In the genomic region with DNA sequence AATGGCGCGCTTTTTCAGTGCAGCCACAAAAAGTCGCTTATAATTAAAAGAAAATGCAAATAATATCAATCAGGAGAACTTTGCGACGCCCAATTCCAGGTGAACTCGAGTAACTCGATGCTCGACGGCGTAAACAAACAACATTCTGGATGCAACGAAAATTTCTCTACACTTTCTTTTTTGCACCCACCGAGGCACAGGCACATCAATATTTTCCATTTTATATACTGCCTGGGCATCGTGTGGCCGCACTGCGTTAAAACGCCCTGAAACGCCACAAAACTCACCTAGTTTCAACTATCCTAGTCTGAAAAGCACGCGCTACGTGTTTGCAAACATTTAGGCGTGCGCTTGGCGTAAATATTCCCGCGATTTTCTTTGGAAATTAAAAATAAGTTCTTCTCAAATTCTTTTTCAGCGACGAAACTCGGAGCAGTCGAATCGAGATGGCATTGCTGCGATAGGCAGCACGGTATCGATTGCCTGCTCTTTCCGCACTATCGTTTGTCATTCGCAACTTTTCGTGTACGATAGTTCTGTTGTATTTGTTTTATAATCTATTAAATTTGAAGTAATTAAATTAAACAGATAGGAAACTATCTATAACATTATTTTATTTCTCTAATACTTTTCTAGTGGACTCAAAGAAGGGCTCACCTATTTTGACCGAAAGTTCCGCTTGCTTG, we compare ENCODE assay signal across 1 fruit fly cellular context.
TF ChIP-seq lines count a peak whose summit lies in the region.

Gene Pcif1, minus strand, starts transcription at position 456 of the 686 bp plus-strand sequence.

TF ChIP-seq in whole organism, embryonic, 481 proteins besides CTCF, POLR2A, EP300 and RAD21 (continued from another document):
- TF ChIP-seq CG1792 (GFP tag; optimal IDR thresholded peaks at IDR 0.05; lab: Kevin White, UChicago): no peak
- no peak for TF ChIP-seq Atf3 (GFP tag; optimal IDR thresholded peaks at IDR 0.05; lab: Kevin White, UChicago)
- TF ChIP-seq dpn (GFP tag; optimal IDR thresholded peaks at IDR 0.05; lab: Kevin White, UChicago): peak in 1 of 2 experiments; percentile 5
- no peak for TF ChIP-seq CG10565 (GFP tag; optimal IDR thresholded peaks at IDR 0.05; lab: Kevin White, UChicago)
- TF ChIP-seq Ravus (GFP tag; IDR thresholded peaks at IDR 0.05; lab: Robert Waterston, UW): no peak
- TF ChIP-seq CG1647 (GFP tag; optimal IDR thresholded peaks at IDR 0.05; lab: Kevin White, UChicago): no peak
- TF ChIP-seq onecut (GFP tag; IDR thresholded peaks at IDR 0.05; lab: Robert Waterston, UW): peak; percentile 15; the same call in 1 of the 2 replicates
- TF ChIP-seq CoRest (tag; optimal IDR thresholded peaks at IDR 0.05; lab: Kevin White, UChicago): peak; percentile 18
- TF ChIP-seq CG6854 (GFP tag; optimal IDR thresholded peaks at IDR 0.05; lab: Kevin White, UChicago): peak; percentile 37
- peak; percentile 52 for TF ChIP-seq Ets97D (GFP tag; optimal IDR thresholded peaks at IDR 0.05; lab: Kevin White, UChicago)
- no peak for TF ChIP-seq Bdp1 (GFP tag; optimal IDR thresholded peaks at IDR 0.05; lab: Kevin White, UChicago)
- no peak for TF ChIP-seq CG11723 (GFP tag; optimal IDR thresholded peaks at IDR 0.05; lab: Kevin White, UChicago)
- TF ChIP-seq Atf-2 (GFP tag; optimal IDR thresholded peaks at IDR 0.05; lab: Kevin White, UChicago): no peak
- TF ChIP-seq row (GFP tag; IDR thresholded peaks at IDR 0.05; lab: Robert Waterston, UW): peak; percentile 73
- peak; percentile 25 for TF ChIP-seq Lhr (GFP tag; optimal IDR thresholded peaks at IDR 0.05; lab: Kevin White, UChicago)
- TF ChIP-seq CG12391 (tag; optimal IDR thresholded peaks at IDR 0.05; lab: Kevin White, UChicago): peak; percentile 11
- TF ChIP-seq Chrac-16 (GFP tag; optimal IDR thresholded peaks at IDR 0.05; lab: Kevin White, UChicago): no peak
- no peak for TF ChIP-seq CG17385 (GFP tag; optimal IDR thresholded peaks at IDR 0.05; lab: Kevin White, UChicago)
- peak; percentile 43 for TF ChIP-seq lilli (GFP tag; optimal IDR thresholded peaks at IDR 0.05; lab: Kevin White, UChicago)
- no peak for TF ChIP-seq CG8359 (GFP tag; optimal IDR thresholded peaks at IDR 0.05; lab: Kevin White, UChicago; ENCODE audit: borderline replicate concordance)
- TF ChIP-seq nerfin-2 (GFP tag; IDR thresholded peaks at IDR 0.05; lab: Robert Waterston, UW; ENCODE audit: partially characterized antibody): peak; percentile 98
- peak; percentile 99 for TF ChIP-seq CG14860 (GFP tag; IDR thresholded peaks at IDR 0.05; lab: Robert Waterston, UW; ENCODE audit: partially characterized antibody)
- no peak for TF ChIP-seq fd3F (GFP tag; optimal IDR thresholded peaks at IDR 0.05; lab: Kevin White, UChicago)
- no peak for TF ChIP-seq toy (GFP tag; IDR thresholded peaks at IDR 0.05; lab: Robert Waterston, UW)
- TF ChIP-seq Hey (tag; optimal IDR thresholded peaks at IDR 0.05; lab: Kevin White, UChicago): no peak
- TF ChIP-seq bowl (GFP tag; IDR thresholded peaks at IDR 0.05; lab: Robert Waterston, UW): no peak
- TF ChIP-seq slbo (GFP tag; IDR thresholded peaks at IDR 0.05; lab: Robert Waterston, UW): peak; percentile 56
- TF ChIP-seq tll (GFP tag; optimal IDR thresholded peaks at IDR 0.05; lab: Kevin White, UChicago): no peak
- TF ChIP-seq sisA (GFP tag; IDR thresholded peaks at IDR 0.05; lab: Robert Waterston, UW): no peak
- peak; percentile 99 for TF ChIP-seq CG42726 (GFP tag; IDR thresholded peaks at IDR 0.05; lab: Robert Waterston, UW; ENCODE audit: partially characterized antibody)
- peak; percentile 12 for TF ChIP-seq Mad (GFP tag; optimal IDR thresholded peaks at IDR 0.05; lab: Kevin White, UChicago)
- TF ChIP-seq CG4424 (GFP tag; optimal IDR thresholded peaks at IDR 0.05; lab: Kevin White, UChicago): peak; percentile 26
- TF ChIP-seq CG15601 (tag; optimal IDR thresholded peaks at IDR 0.05; lab: Kevin White, UChicago): peak; percentile 51
- TF ChIP-seq D (optimal IDR thresholded peaks at IDR 0.05; lab: Kevin White, UChicago): no peak
- TF ChIP-seq D (GFP tag; optimal IDR thresholded peaks at IDR 0.05; lab: Kevin White, UChicago): no peak
- 0 out of 2 replicates have a peak, but pooled peaks have one; percentile 31 for TF ChIP-seq cas (GFP tag; IDR thresholded peaks at IDR 0.05; lab: Robert Waterston, UW)
- no peak for TF ChIP-seq CG7786 (GFP tag; optimal IDR thresholded peaks at IDR 0.05; lab: Kevin White, UChicago)
- peak; percentile 10 for TF ChIP-seq Jarid2 (GFP tag; optimal IDR thresholded peaks at IDR 0.05; lab: Kevin White, UChicago)
- TF ChIP-seq CG15514 (GFP tag; optimal IDR thresholded peaks at IDR 0.05; lab: Kevin White, UChicago): peak; percentile 75
- TF ChIP-seq E2f2 (GFP tag; IDR thresholded peaks at IDR 0.05; lab: Robert Waterston, UW): peak; percentile 69
- no peak for TF ChIP-seq eve (GFP tag; optimal IDR thresholded peaks at IDR 0.05; lab: Kevin White, UChicago)
- TF ChIP-seq Doc3 (GFP tag; IDR thresholded peaks at IDR 0.05; lab: Robert Waterston, UW; ENCODE audit: partially characterized antibody): peak; percentile 98
- TF ChIP-seq CG4820 (GFP tag; optimal IDR thresholded peaks at IDR 0.05; lab: Kevin White, UChicago): no peak
- TF ChIP-seq CG10267 (tag; optimal IDR thresholded peaks at IDR 0.05; lab: Kevin White, UChicago): peak; percentile 59
- no peak for TF ChIP-seq pfk (GFP tag; optimal IDR thresholded peaks at IDR 0.05; lab: Kevin White, UChicago)
- peak; percentile 18; the same call in 1 of the 2 replicates for TF ChIP-seq Xrp1 (GFP tag; IDR thresholded peaks at IDR 0.05; lab: Robert Waterston, UW)
- TF ChIP-seq ssp (GFP tag; IDR thresholded peaks at IDR 0.05; lab: Robert Waterston, UW): no peak
- TF ChIP-seq CG32532 (GFP tag; IDR thresholded peaks at IDR 0.05; lab: Robert Waterston, UW): peak; percentile 16; the same call in 1 of the 2 replicates
- no peak for TF ChIP-seq dmrt11E (tag; optimal IDR thresholded peaks at IDR 0.05; lab: Kevin White, UChicago)
- TF ChIP-seq E2f1 (GFP tag; IDR thresholded peaks at IDR 0.05; lab: Robert Waterston, UW): no peak
- no peak for TF ChIP-seq yki (optimal IDR thresholded peaks at IDR 0.05; lab: Kevin White, UChicago)
- TF ChIP-seq esg (GFP tag; conservative IDR thresholded peaks at IDR 0.05; lab: Robert Waterston, UW): no peak
- TF ChIP-seq CG30431 (GFP tag; optimal IDR thresholded peaks at IDR 0.05; lab: Kevin White, UChicago): no peak
- peak; percentile 15; the same call in 1 of the 2 replicates for TF ChIP-seq Adf1 (GFP tag; IDR thresholded peaks at IDR 0.05; lab: Robert Waterston, UW)
- no peak for TF ChIP-seq lola (GFP tag; optimal IDR thresholded peaks at IDR 0.05; lab: Kevin White, UChicago)
- TF ChIP-seq CG10209 (GFP tag; optimal IDR thresholded peaks at IDR 0.05; lab: Kevin White, UChicago): no peak
- TF ChIP-seq fd96Cb (tag; optimal IDR thresholded peaks at IDR 0.05; lab: Kevin White, UChicago): no peak
- no peak for TF ChIP-seq CG10147 (GFP tag; optimal IDR thresholded peaks at IDR 0.05; lab: Kevin White, UChicago)
- no peak for TF ChIP-seq pum (GFP tag; optimal IDR thresholded peaks at IDR 0.05; lab: Kevin White, UChicago)
- no peak for TF ChIP-seq CG5180 (GFP tag; optimal IDR thresholded peaks at IDR 0.05; lab: Kevin White, UChicago)
- peak; percentile 30 for TF ChIP-seq CG7987 (GFP tag; optimal IDR thresholded peaks at IDR 0.05; lab: Kevin White, UChicago)
- peak; percentile 98 for TF ChIP-seq hb (GFP tag; IDR thresholded peaks at IDR 0.05; lab: Robert Waterston, UW; ENCODE audit: partially characterized antibody)
- no peak for TF ChIP-seq D19B (GFP tag; optimal IDR thresholded peaks at IDR 0.05; lab: Kevin White, UChicago)
- TF ChIP-seq CG34224 (GFP tag; IDR thresholded peaks at IDR 0.05; lab: Robert Waterston, UW; ENCODE audit: partially characterized antibody): peak; percentile 99
- no peak for TF ChIP-seq org-1 (GFP tag; optimal IDR thresholded peaks at IDR 0.05; lab: Kevin White, UChicago)
- TF ChIP-seq nmo (GFP tag; optimal IDR thresholded peaks at IDR 0.05; lab: Kevin White, UChicago): peak; percentile 47
- peak; percentile 47 for TF ChIP-seq HmgZ (tag; optimal IDR thresholded peaks at IDR 0.05; lab: Kevin White, UChicago)
- TF ChIP-seq Mes4 (GFP tag; optimal IDR thresholded peaks at IDR 0.05; lab: Kevin White, UChicago): no peak
- no peak for TF ChIP-seq CG43689 (GFP tag; IDR thresholded peaks at IDR 0.05; lab: Robert Waterston, UW)
- TF ChIP-seq sens (GFP tag; lab: Kevin White, UChicago): peak; percentile 67
- no peak for TF ChIP-seq CG18764 (GFP tag; optimal IDR thresholded peaks at IDR 0.05; lab: Kevin White, UChicago)
- peak; percentile 78 for TF ChIP-seq CG2116 (GFP tag; optimal IDR thresholded peaks at IDR 0.05; lab: Kevin White, UChicago)
- TF ChIP-seq ham (GFP tag; IDR thresholded peaks at IDR 0.05; lab: Robert Waterston, UW): no peak
- no peak for TF ChIP-seq tup (GFP tag; optimal IDR thresholded peaks at IDR 0.05; lab: Kevin White, UChicago)
- TF ChIP-seq sob (GFP tag; IDR thresholded peaks at IDR 0.05; lab: Robert Waterston, UW): 0 out of 2 replicates have a peak, but pooled peaks have one; percentile 57
- TF ChIP-seq Myb (GFP tag; optimal IDR thresholded peaks at IDR 0.05; lab: Kevin White, UChicago): no peak
- no peak for TF ChIP-seq Oaz (GFP tag; IDR thresholded peaks at IDR 0.05; lab: Robert Waterston, UW)
- peak; percentile 99 for TF ChIP-seq knrl (GFP tag; IDR thresholded peaks at IDR 0.05; lab: Robert Waterston, UW; ENCODE audit: partially characterized antibody)
- TF ChIP-seq Nf-YA (GFP tag; IDR thresholded peaks at IDR 0.05; lab: Robert Waterston, UW): no peak
- peak; percentile 22 for TF ChIP-seq HmgD (GFP tag; optimal IDR thresholded peaks at IDR 0.05; lab: Kevin White, UChicago)
- no peak for TF ChIP-seq Blimp-1 (GFP tag; optimal IDR thresholded peaks at IDR 0.05; lab: Kevin White, UChicago)
- peak; percentile 99 for TF ChIP-seq tna (GFP tag; IDR thresholded peaks at IDR 0.05; lab: Robert Waterston, UW; ENCODE audit: partially characterized antibody)
- TF ChIP-seq Nf-YC (tag; optimal IDR thresholded peaks at IDR 0.05; lab: Kevin White, UChicago): peak; percentile 3
- no peak for TF ChIP-seq bsh (GFP tag; optimal IDR thresholded peaks at IDR 0.05; lab: Kevin White, UChicago)
- peak; percentile 62 for TF ChIP-seq YL-1 (GFP tag; optimal IDR thresholded peaks at IDR 0.05; lab: Kevin White, UChicago)
- no peak for TF ChIP-seq CG11398 (GFP tag; optimal IDR thresholded peaks at IDR 0.05; lab: Kevin White, UChicago)
- no peak for TF ChIP-seq Asciz (GFP tag; optimal IDR thresholded peaks at IDR 0.05; lab: Kevin White, UChicago)
- peak; percentile 39 for TF ChIP-seq Sry-β (GFP tag; optimal IDR thresholded peaks at IDR 0.05; lab: Kevin White, UChicago)
- no peak for TF ChIP-seq BtbVII (GFP tag; optimal IDR thresholded peaks at IDR 0.05; lab: Kevin White, UChicago)
- no peak for TF ChIP-seq danr (GFP tag; IDR thresholded peaks at IDR 0.05; lab: Robert Waterston, UW)
- TF ChIP-seq schlank (tag; optimal IDR thresholded peaks at IDR 0.05; lab: Kevin White, UChicago): peak; percentile 1
- TF ChIP-seq ken (GFP tag; IDR thresholded peaks at IDR 0.05; lab: Robert Waterston, UW): no peak
- no peak for TF ChIP-seq grn (GFP tag; optimal IDR thresholded peaks at IDR 0.05; lab: Kevin White, UChicago)
- no peak for TF ChIP-seq her (GFP tag; optimal IDR thresholded peaks at IDR 0.05; lab: Kevin White, UChicago)
- no peak for TF ChIP-seq CG13424 (tag; optimal IDR thresholded peaks at IDR 0.05; lab: Kevin White, UChicago)
- TF ChIP-seq usp (GFP tag; optimal IDR thresholded peaks at IDR 0.05; lab: Kevin White, UChicago): no peak
- peak; percentile 62 for TF ChIP-seq CG30020 (tag; optimal IDR thresholded peaks at IDR 0.05; lab: Kevin White, UChicago)
- no peak for TF ChIP-seq Hr51 (GFP tag; optimal IDR thresholded peaks at IDR 0.05; lab: Kevin White, UChicago)
- no peak for TF ChIP-seq luna (GFP tag; optimal IDR thresholded peaks at IDR 0.05; lab: Kevin White, UChicago)
- no peak for TF ChIP-seq az2 (GFP tag; optimal IDR thresholded peaks at IDR 0.05; lab: Kevin White, UChicago)
